Fruit fly (Drosophila melanogaster): ENCODE measurements around the gene CG42571.

- no peak for TF ChIP-seq CTCF (optimal IDR thresholded peaks at IDR 0.05)
- no peak for TF ChIP-seq CG8478 (optimal IDR thresholded peaks at IDR 0.05)
These were observed 46.3 kb upstream of the CG42571 start for dm6 chr3L:15669939-15670338.

Data from S2 (cell line).